Worm (Caenorhabditis elegans): Measurements from ENCODE around the gene ztf-14.

The ztf-14 gene

DNA sequence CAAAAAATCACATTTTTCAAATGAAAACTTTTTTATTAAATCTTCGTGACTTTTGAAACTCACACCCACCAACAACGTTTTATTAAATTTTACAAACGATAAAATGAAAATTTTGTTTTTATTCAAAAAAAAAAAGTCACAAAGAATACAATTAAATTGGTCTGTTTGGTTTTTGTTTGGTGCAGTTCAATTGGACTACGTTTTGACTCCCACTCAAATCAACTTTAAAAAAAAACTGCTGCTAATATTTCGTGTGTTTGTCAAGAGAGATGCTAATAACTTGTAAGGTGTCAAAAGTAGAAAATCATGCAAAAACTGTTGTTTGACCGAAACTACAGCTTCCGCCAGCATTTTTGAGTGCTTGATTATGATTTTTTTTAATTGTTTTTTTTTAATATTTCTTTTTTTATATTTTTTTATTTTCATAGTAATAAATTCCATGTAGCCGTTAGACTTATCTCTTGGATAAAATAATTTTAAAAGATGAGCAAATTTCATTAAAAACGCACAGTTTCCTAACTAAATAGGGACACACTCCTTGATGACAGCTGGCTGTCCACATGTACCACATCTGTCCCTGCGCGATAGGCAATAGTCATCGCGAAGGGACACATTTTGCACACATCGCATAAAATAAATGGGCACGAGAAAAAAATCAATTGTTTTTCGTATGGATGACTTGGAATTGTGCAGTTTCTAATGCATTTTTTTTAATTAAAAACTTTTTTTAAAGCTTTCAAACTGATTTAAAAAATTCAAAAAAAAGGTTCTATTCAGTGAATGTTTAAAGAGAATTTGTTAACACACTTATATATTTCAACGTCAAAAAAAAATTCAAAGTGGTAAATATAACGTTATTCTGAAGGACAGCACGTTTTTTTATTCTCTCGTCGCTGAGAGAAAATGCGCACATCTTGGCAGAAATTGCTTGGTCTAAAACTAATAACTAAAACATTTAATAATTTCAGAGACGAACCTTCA is 29.7 kb downstream of the ztf-14 start (continued):
- TF ChIP-seq madf-8 (GFP tag; conservative IDR thresholded peaks at IDR 0.05) (no peak), F22D6.2 (tag; optimal IDR thresholded peaks at IDR 0.05) (peak; percentile 97), repo-1 (tag; optimal IDR thresholded peaks at IDR 0.05) (peak; percentile 100), die-1 (tag; optimal IDR thresholded peaks at IDR 0.05) (peak; percentile 59), dpff-1 (tag; optimal IDR thresholded peaks at IDR 0.05) (peak; percentile 94), dox-1 (GFP tag; IDR thresholded peaks at IDR 0.05) (peak; percentile 99), ceh-40 (GFP tag; IDR thresholded peaks at IDR 0.05) (no peak), F57C9.4 (tag; optimal IDR thresholded peaks at IDR 0.05) (peak; percentile 81), nfya-1 (tag; optimal IDR thresholded peaks at IDR 0.05; ENCODE audit: borderline replicate concordance, insufficient read depth) (no peak), tbx-9 (tag; optimal IDR thresholded peaks at IDR 0.05; ENCODE audit: borderline replicate concordance) (no peak), Y53F4B.3 (GFP tag; IDR thresholded peaks at IDR 0.05) (no peak), lsy-27 (tag; optimal IDR thresholded peaks at IDR 0.05; ENCODE audit: borderline replicate concordance, insufficient read depth) (peak; percentile 66), cebp-2 (GFP tag; IDR thresholded peaks at IDR 0.05) (peak; percentile 98), lir-1 (GFP tag; conservative IDR thresholded peaks at IDR 0.05) (peak; percentile 94), snpc-1.3 (tag; optimal IDR thresholded peaks at IDR 0.05; ENCODE audit: insufficient read depth) (peak; percentile 56), lin-54 (GFP tag; optimal IDR thresholded peaks at IDR 0.05) (peak; percentile 92), nhr-90 (tag; optimal IDR thresholded peaks at IDR 0.05) (peak; percentile 91), unc-62 (GFP tag; optimal IDR thresholded peaks at IDR 0.05) (peak; percentile 79), C17E4.6 (GFP tag; IDR thresholded peaks at IDR 0.05) (peak; percentile 96), F55B11.4 (tag; optimal IDR thresholded peaks at IDR 0.05; ENCODE audit: borderline replicate concordance, insufficient read depth) (no peak), Y79H2A.3 (GFP tag; conservative IDR thresholded peaks at IDR 0.05) (no peak), ekl-4 (GFP tag; IDR thresholded peaks at IDR 0.05) (peak; percentile 94), T07F8.4 (tag; optimal IDR thresholded peaks at IDR 0.05) (peak; percentile 95), ztf-28 (GFP tag; IDR thresholded peaks at IDR 0.05) (no peak), F37B4.10 (GFP tag; IDR thresholded peaks at IDR 0.05) (peak; percentile 97), rcor-1 (GFP tag; IDR thresholded peaks at IDR 0.05) (peak; percentile 97), ztf-3 (GFP tag; optimal IDR thresholded peaks at IDR 0.05) (peak; percentile 95), egl-44 (GFP tag; IDR thresholded peaks at IDR 0.05) (peak; percentile 95), aptf-2 (GFP tag; conservative IDR thresholded peaks at IDR 0.05) (no peak), Y56A3A.18 (GFP tag; IDR thresholded peaks at IDR 0.05) (peak; percentile 100), ets-4 (GFP tag; optimal IDR thresholded peaks at IDR 0.05) (peak; percentile 93), mel-28 (tag; optimal IDR thresholded peaks at IDR 0.05; ENCODE audit: borderline replicate concordance) (peak; percentile 75), nhr-179 (tag; optimal IDR thresholded peaks at IDR 0.05) (peak; percentile 87), zfh-2 (GFP tag; conservative IDR thresholded peaks at IDR 0.05) (no peak), ceh-91 (GFP tag; IDR thresholded peaks at IDR 0.05) (no peak), fkh-3 (tag; optimal IDR thresholded peaks at IDR 0.05) (no peak), cebp-1 (GFP tag; IDR thresholded peaks at IDR 0.05) (peak; percentile 82), cebp-1 (tag; optimal IDR thresholded peaks at IDR 0.05) (peak; percentile 98), lag-1 (GFP tag; IDR thresholded peaks at IDR 0.05) (peak; percentile 92), Y53G8AR.9 (GFP tag; conservative IDR thresholded peaks at IDR 0.05) (peak; percentile 98), rec-8 (tag; optimal IDR thresholded peaks at IDR 0.05) (peak in 1 of 2 experiments; percentile 34), F52B5.7 (tag; optimal IDR thresholded peaks at IDR 0.05) (peak; percentile 90), aptf-3 (GFP tag; IDR thresholded peaks at IDR 0.05) (no peak), pbrm-1 (GFP tag; IDR thresholded peaks at IDR 0.05) (peak; percentile 97), nfyb-1 (GFP tag; IDR thresholded peaks at IDR 0.05) (peak; percentile 99), lin-26 (GFP tag; IDR thresholded peaks at IDR 0.05) (peak; percentile 85)
